Worm (Caenorhabditis elegans) whole organism, mixed stage, embryonic: ENCODE results near the gene srh-15.

Source experiments
- blmp-1 ChIP-seq: fragments of 150-350 bp; optimal IDR thresholded peaks from 2 replicates; lab custom pipeline; 2014; ENCODE audit warnings: missing biosample characterization, missing genetic modification characterization
- ces-1 ChIP-seq: fragments of 150-350 bp; optimal IDR thresholded peaks from 2 replicates; lab custom pipeline; 2014; ENCODE audit warnings: missing biosample characterization, missing genetic modification reagents, missing genetic modification characterization
- cnd-1 ChIP-seq: fragments of 200-800 bp; sonication (Bioruptor generic); optimal IDR thresholded peaks from 2 replicates; lab custom pipeline; 2018; ENCODE audit warnings: mild to moderate bottlenecking, missing genetic modification characterization, missing compliant biosample characterization
- elt-3 ChIP-seq: fragments of 150-350 bp; optimal IDR thresholded peaks from 2 replicates; lab custom pipeline; 2014; ENCODE audit warnings: missing biosample characterization, missing genetic modification characterization
- ham-2 ChIP-seq: fragments of 200-800 bp; sonication (Bioruptor generic); optimal IDR thresholded peaks from 2 replicates; lab custom pipeline; 2018; ENCODE audit warnings: mild to moderate bottlenecking, missing genetic modification characterization, missing compliant biosample characterization
- nhr-12 ChIP-seq: fragments of 150-350 bp; optimal IDR thresholded peaks from 2 replicates; lab custom pipeline; 2014; ENCODE audit warnings: missing biosample characterization, missing genetic modification characterization
- nhr-28 ChIP-seq: fragments of 150-350 bp; optimal IDR thresholded peaks from 2 replicates; lab custom pipeline; 2014; ENCODE audit warnings: missing biosample characterization, missing genetic modification characterization
- nhr-76 ChIP-seq: sonication (generic microtip); optimal IDR thresholded peaks from 2 replicates; lab custom pipeline; 2017; ENCODE audit warnings: missing biosample characterization, missing genetic modification characterization
- snpc-4 ChIP-seq: fragments of 150-350 bp; optimal IDR thresholded peaks from 2 replicates; lab custom pipeline; 2014; ENCODE audit warnings: missing biosample characterization, missing genetic modification characterization
- sptf-1 ChIP-seq: sonication (generic microtip); optimal IDR thresholded peaks from 2 replicates; lab custom pipeline; 2017; ENCODE audit warnings: mild to moderate bottlenecking, missing genetic modification characterization, moderate library complexity, missing compliant biosample characterization
- unc-39 ChIP-seq: fragments of 150-350 bp; optimal IDR thresholded peaks from 2 replicates; lab custom pipeline; 2014; ENCODE audit warnings: missing biosample characterization, missing genetic modification characterization

- no peak for TF ChIP-seq sptf-1
- no peak for TF ChIP-seq snpc-4 (tag; lab: Kevin White, UChicago)
- TF ChIP-seq nhr-28 (tag; lab: Kevin White, UChicago), result no peak
- no peak for TF ChIP-seq nhr-12 (tag; lab: Kevin White, UChicago)
- TF ChIP-seq blmp-1, result no peak
- no peak for TF ChIP-seq nhr-76 (tag; lab: Kevin White, UChicago)
- no peak for TF ChIP-seq elt-3
- TF ChIP-seq ham-2 (GFP tag; lab: Kevin White, UChicago), result no peak
- TF ChIP-seq cnd-1, result no peak
- no peak for TF ChIP-seq ces-1 (GFP tag; lab: Kevin White, UChicago)
- TF ChIP-seq unc-39 (tag; lab: Kevin White, UChicago), result no peak
These were observed 24.9 kb upstream of the srh-15 start, which contains the start of gene uig-1 for ce11 chrV:13295859-13296258.
